Fruit fly (Drosophila melanogaster) S2 (cell line): ENCODE measurements around the gene CG33514.

Experiments used
- CG8478 ChIP-seq: fragments of >200 bp; optimal IDR thresholded peaks from 2 replicates; lab custom pipeline; 2018
- CTCF ChIP-seq, 2 experiments: fragments of >200 bp; optimal IDR thresholded peaks; 2 replicates each; lab custom pipeline; 2018

DNA sequence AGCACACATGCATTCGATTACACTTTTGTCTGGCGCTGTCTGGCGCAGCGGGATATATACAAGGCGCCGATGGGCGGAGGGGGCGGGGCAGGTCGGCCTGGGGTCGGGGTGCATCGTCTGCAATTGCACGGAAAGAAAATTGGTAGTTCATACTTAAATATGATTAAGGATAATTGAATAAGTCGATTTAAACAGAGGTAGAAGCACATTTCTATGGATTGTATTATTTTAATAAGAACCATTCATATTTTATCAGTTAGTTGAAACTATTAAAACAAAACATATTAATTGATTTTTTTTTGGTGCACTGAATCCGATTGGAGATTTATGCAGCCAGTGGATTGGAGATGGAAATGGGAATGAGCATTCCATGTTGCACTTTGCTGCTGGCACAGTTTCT, 34.7 kb downstream of the CG33514 start:
- TF ChIP-seq CTCF (optimal IDR thresholded peaks at IDR 0.05; lab: Kevin White, UChicago), result no peak
- no peak for TF ChIP-seq CG8478 (lab: Kevin White, UChicago)
